Fruit fly (Drosophila melanogaster) whole organism, wandering third instar larva: ENCODE data around the gene mon2.

ENCODE experiments used
- Abd-B ChIP-seq: fragments of >200 bp; optimal IDR thresholded peaks from 2 replicates; lab custom pipeline; 2017; ENCODE audit warnings: missing biosample characterization, missing genetic modification characterization
- CG32264 ChIP-seq: fragments of 200-800 bp; sonication (Bioruptor generic); optimal IDR thresholded peaks from 2 replicates; lab custom pipeline; 2016; ENCODE audit warnings: missing biosample characterization, missing genetic modification characterization
- CG9705 ChIP-seq: fragments of 200-800 bp; sonication (Bioruptor generic); optimal IDR thresholded peaks from 2 replicates; lab custom pipeline; 2018; ENCODE audit warnings: missing biosample characterization, mild to moderate bottlenecking, missing genetic modification characterization
- CrebA ChIP-seq: fragments of 200-800 bp; sonication (Bioruptor generic); optimal IDR thresholded peaks from 2 replicates; lab custom pipeline; 2016; ENCODE audit warnings: missing biosample characterization, mild to moderate bottlenecking, missing genetic modification characterization, borderline replicate concordance
- Dfd ChIP-seq: fragments of >200 bp; optimal IDR thresholded peaks from 2 replicates; lab custom pipeline; 2017; ENCODE audit warnings: missing biosample characterization, missing genetic modification characterization
- Dif ChIP-seq: fragments of 200-275, 200-300 bp; sonication (Bioruptor generic); optimal IDR thresholded peaks from 2 replicates; lab custom pipeline; 2018; ENCODE audit warnings: missing biosample characterization, missing genetic modification characterization; ENCODE audit not compliant: partially characterized antibody
- GATAd ChIP-seq: sonication (Bioruptor generic); optimal IDR thresholded peaks from 2 replicates; lab custom pipeline; 2016; ENCODE audit warnings: missing biosample characterization, missing genetic modification characterization
- HLH106 ChIP-seq: fragments of 200-800 bp; optimal IDR thresholded peaks from 3 replicates; lab custom pipeline; 2019; ENCODE audit warnings: missing biosample characterization, mild to moderate bottlenecking, missing genetic modification characterization, moderate library complexity
- Hnf4 ChIP-seq: fragments of 200-800 bp; sonication (Bioruptor generic); optimal IDR thresholded peaks from 2 replicates; lab custom pipeline; 2016; ENCODE audit warnings: missing biosample characterization, mild to moderate bottlenecking, missing genetic modification characterization
- Hr78 ChIP-seq: fragments of >200 bp; optimal IDR thresholded peaks from 2 replicates; lab custom pipeline; 2017; ENCODE audit warnings: missing biosample characterization, missing genetic modification characterization
- Hr83 ChIP-seq: fragments of 200-300 bp; sonication (Bioruptor generic); optimal IDR thresholded peaks from 2 replicates; lab custom pipeline; 2016; ENCODE audit warnings: missing biosample characterization, mild to moderate bottlenecking, missing genetic modification characterization, moderate library complexity; ENCODE audit not compliant: poor library complexity, severe bottlenecking
- Jra ChIP-seq: sonication (Bioruptor generic); optimal IDR thresholded peaks from 2 replicates; lab custom pipeline; 2016; ENCODE audit warnings: missing biosample characterization, missing genetic modification characterization
- Mio ChIP-seq: sonication (Bioruptor generic); optimal IDR thresholded peaks from 2 replicates; lab custom pipeline; 2016; ENCODE audit warnings: missing biosample characterization, missing genetic modification characterization
- Myc ChIP-seq: fragments of >200 bp; optimal IDR thresholded peaks from 2 replicates; lab custom pipeline; 2017
- N ChIP-seq: fragments of >200 bp; optimal IDR thresholded peaks from 2 replicates; lab custom pipeline; 2018; ENCODE audit warnings: missing biosample characterization, missing external identifiers, missing genetic modification characterization
- OdsH ChIP-seq: fragments of 200-800 bp; sonication (Bioruptor generic); optimal IDR thresholded peaks from 2 replicates; lab custom pipeline; 2016; ENCODE audit warnings: missing biosample characterization, mild to moderate bottlenecking, missing genetic modification characterization
- Rel ChIP-seq, 2 experiments: fragments of 200-800 bp; sonication (Bioruptor generic) in 1 of 2; optimal IDR thresholded peaks; 2 replicates in 1 of 2; 3 replicates in 1 of 2; lab custom pipeline; 2016 to 2019; ENCODE audit warnings: mild to moderate bottlenecking in 2 of 2, missing biosample characterization in 2 of 2, missing genetic modification characterization in 2 of 2, moderate library complexity in 1 of 2
- Sp1 ChIP-seq: fragments of 200-800 bp; sonication (Bioruptor generic); optimal IDR thresholded peaks from 3 replicates; lab custom pipeline; 2019; ENCODE audit warnings: missing biosample characterization, mild to moderate bottlenecking, missing genetic modification characterization, moderate library complexity
- br ChIP-seq: fragments of 200-800 bp; sonication (Bioruptor generic); optimal IDR thresholded peaks from 2 replicates; lab custom pipeline; 2016; ENCODE audit warnings: missing biosample characterization, missing genetic modification characterization
- dl ChIP-seq, 2 experiments: fragments of 175-275, 200-275 bp in 1 of 2; fragments of 200-275 bp in 1 of 2; sonication (Bioruptor generic); optimal IDR thresholded peaks; lab custom pipeline; 2018; ENCODE audit warnings: mild to moderate bottlenecking in 2 of 2, missing biosample characterization in 2 of 2, missing genetic modification characterization in 2 of 2, moderate library complexity in 2 of 2; ENCODE audit not compliant: partially characterized antibody in 2 of 2, insufficient read depth in 1 of 2
- dsf ChIP-seq: sonication (Bioruptor generic); optimal IDR thresholded peaks from 2 replicates; lab custom pipeline; 2016; ENCODE audit warnings: missing biosample characterization, missing genetic modification characterization, borderline replicate concordance
- foxo ChIP-seq, 2 experiments: fragments of 200-800 bp; sonication (Bioruptor generic); optimal IDR thresholded peaks; 2 replicates in 1 of 2; 3 replicates in 1 of 2; lab custom pipeline; 2016 to 2017; ENCODE audit warnings: missing biosample characterization in 2 of 2, missing genetic modification characterization in 2 of 2
- fru ChIP-seq: fragments of 200-800 bp; sonication (Bioruptor generic); optimal IDR thresholded peaks from 3 replicates; lab custom pipeline; 2016; ENCODE audit warnings: missing biosample characterization, mild to moderate bottlenecking, missing genetic modification characterization
- h ChIP-seq: fragments of 200-800 bp; sonication (Bioruptor generic); optimal IDR thresholded peaks from 3 replicates; lab custom pipeline; 2016; ENCODE audit warnings: missing biosample characterization, mild to moderate bottlenecking, missing genetic modification characterization
- jim ChIP-seq: fragments of 175-275, 200-325 bp; sonication (Bioruptor generic); optimal IDR thresholded peaks from 2 replicates; lab custom pipeline; 2016; ENCODE audit warnings: missing biosample characterization, mild to moderate bottlenecking, missing genetic modification characterization
- lola ChIP-seq: fragments of >200 bp; optimal IDR thresholded peaks from 2 replicates; lab custom pipeline; 2017; ENCODE audit warnings: missing biosample characterization, missing genetic modification characterization
- pan ChIP-seq: fragments of >200 bp; optimal IDR thresholded peaks from 2 replicates; lab custom pipeline; 2017
- psq ChIP-seq: fragments of 200-800 bp; sonication (Bioruptor generic); optimal IDR thresholded peaks from 3 replicates; lab custom pipeline; 2017; ENCODE audit warnings: missing biosample characterization, mild to moderate bottlenecking, missing genetic modification characterization, moderate library complexity
- rgr ChIP-seq: fragments of 200-800 bp; sonication (Bioruptor generic); optimal IDR thresholded peaks from 3 replicates; lab custom pipeline; 2016; ENCODE audit warnings: missing biosample characterization, mild to moderate bottlenecking, missing genetic modification characterization
- sage ChIP-seq: fragments of 200-800 bp; sonication (Bioruptor generic); optimal IDR thresholded peaks from 2 replicates; lab custom pipeline; 2016; ENCODE audit warnings: missing biosample characterization, mild to moderate bottlenecking, missing genetic modification characterization
- sv ChIP-seq: fragments of 200-800 bp; sonication (Bioruptor generic); optimal IDR thresholded peaks from 3 replicates; lab custom pipeline; 2016; ENCODE audit warnings: missing biosample characterization, missing genetic modification characterization
- woc ChIP-seq: sonication (Bioruptor generic); optimal IDR thresholded peaks from 2 replicates; lab custom pipeline; 2016; ENCODE audit warnings: missing biosample characterization, mild to moderate bottlenecking, missing genetic modification characterization

Gene mon2

DNA sequence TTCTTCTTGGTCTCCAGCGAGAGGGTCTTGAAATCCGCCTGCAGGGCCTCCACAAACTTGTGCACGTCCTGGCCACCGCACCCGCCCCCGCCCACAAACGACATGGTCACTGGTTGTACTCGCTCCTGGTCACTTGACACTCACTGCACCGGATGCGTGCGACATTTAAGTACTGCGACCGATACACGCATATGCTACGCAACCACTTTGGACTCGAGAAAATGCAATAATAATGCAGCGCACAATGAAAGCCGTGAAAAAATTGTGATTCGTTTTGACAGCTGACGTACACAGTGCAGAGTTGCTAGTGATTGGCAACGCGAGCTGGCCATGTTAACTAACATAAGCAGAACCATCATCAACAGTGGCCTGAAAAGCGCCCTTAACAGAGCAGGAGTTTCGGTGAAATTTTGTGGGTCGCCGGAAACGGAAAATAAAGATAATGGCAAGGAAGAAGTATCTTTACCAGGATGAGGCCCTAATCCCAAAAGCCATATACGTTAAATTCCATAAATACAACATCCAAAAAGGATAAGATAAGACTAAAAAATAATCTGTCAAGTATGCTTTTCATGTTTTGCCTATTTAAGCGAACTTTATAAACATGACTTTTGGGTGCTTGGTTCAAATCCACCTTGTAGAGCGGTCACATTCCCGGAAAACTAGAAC is at the start of gene mon2, which contains the start of gene CG8673:
TSS of gene mon2 (minus strand) at position 300 of the 669 bp plus-strand sequence.
TSS of gene CG8673 (plus strand) at position 619 of the 669 bp plus-strand sequence.
- TF ChIP-seq dsf (GFP tag; lab: Kevin White, UChicago), result no peak
- TF ChIP-seq, all 38 proteins: peak for 0

- TF ChIP-seq rgr, result no peak
- TF ChIP-seq Myc (lab: Kevin White, UChicago), result no peak
- TF ChIP-seq dl (GFP tag; optimal IDR thresholded peaks at IDR 0.05; lab: Kevin White, UChicago; ENCODE audit: insufficient read depth in 1 of 2, partially characterized antibody in 2 of 2), result no peak
- no peak for TF ChIP-seq pan
- no peak for TF ChIP-seq fru (GFP tag; lab: Kevin White, UChicago)
These were observed 47.7 kb upstream of the mon2 start for dm6 chr2L:8171544-8171943.

DNA sequence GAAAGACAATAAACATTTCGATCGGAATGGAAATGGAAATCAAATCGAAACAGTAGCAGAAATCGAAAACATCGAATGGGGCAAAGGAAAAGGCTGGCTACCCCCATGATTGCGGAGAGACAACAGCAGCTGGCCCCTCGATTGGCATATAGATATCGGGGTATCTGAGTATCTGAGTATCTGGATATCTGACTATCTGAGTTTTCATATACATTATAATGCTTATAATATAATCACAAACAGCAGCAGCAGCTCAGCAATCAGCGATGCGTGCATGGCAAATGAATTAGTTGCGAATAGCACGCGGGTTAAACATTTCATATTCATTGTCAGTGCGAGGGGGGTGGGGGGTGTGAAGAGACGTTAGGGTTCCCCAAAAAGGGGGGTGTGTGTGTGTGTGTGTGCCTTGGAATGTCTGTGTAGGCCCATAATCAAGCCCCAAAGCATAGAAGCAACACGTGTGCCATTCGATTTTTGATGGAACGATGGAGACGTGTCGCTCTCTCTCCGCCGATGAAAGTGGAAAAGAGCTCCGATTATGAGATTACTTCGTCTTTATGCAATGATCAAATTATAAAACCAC is 46.9 kb upstream of the mon2 start:
- TF ChIP-seq Sp1 (no peak), CG32264 (no peak), h (GFP tag; lab: Kevin White, UChicago) (no peak), Hnf4 (GFP tag; lab: Kevin White, UChicago) (no peak), GATAd (GFP tag; lab: Kevin White, UChicago) (no peak), sage (no peak), N (GFP tag; lab: Kevin White, UChicago) (no peak), foxo (GFP tag; optimal IDR thresholded peaks at IDR 0.05; lab: Kevin White, UChicago) (no peak), Hr78 (GFP tag; lab: Kevin White, UChicago) (no peak), Dfd (GFP tag; lab: Kevin White, UChicago) (no peak), Jra (no peak), jim (no peak), br (GFP tag; lab: Kevin White, UChicago) (no peak), lola (GFP tag; lab: Kevin White, UChicago) (no peak), Rel (GFP tag; optimal IDR thresholded peaks at IDR 0.05; lab: Kevin White, UChicago) (no peak), Rel (tag; optimal IDR thresholded peaks at IDR 0.05; lab: Kevin White, UChicago) (no peak)

- TF ChIP-seq h (GFP tag; lab: Kevin White, UChicago) (no peak), Hnf4 (GFP tag; lab: Kevin White, UChicago) (no peak), Hr83 (GFP tag; lab: Kevin White, UChicago) (no peak), N (GFP tag; lab: Kevin White, UChicago) (no peak), woc (GFP tag; lab: Kevin White, UChicago) (no peak), Hr78 (GFP tag; lab: Kevin White, UChicago) (no peak), psq (GFP tag; lab: Kevin White, UChicago) (no peak), CrebA (GFP tag; lab: Kevin White, UChicago) (no peak), HLH106 (tag; lab: Kevin White, UChicago) (no peak), Myc (lab: Kevin White, UChicago) (no peak), foxo (GFP tag; optimal IDR thresholded peaks at IDR 0.05; lab: Kevin White, UChicago) (no peak), dsf (GFP tag; lab: Kevin White, UChicago) (no peak), lola (GFP tag; lab: Kevin White, UChicago) (no peak), OdsH (no peak), CG9705 (GFP tag; lab: Kevin White, UChicago) (no peak), dl (GFP tag; optimal IDR thresholded peaks at IDR 0.05; lab: Kevin White, UChicago; ENCODE audit: insufficient read depth in 1 of 2, partially characterized antibody in 2 of 2) (no peak)
These were observed 44.3 kb upstream of the mon2 start for dm6 chr2L:8168075-8168474.

- TF ChIP-seq Mio (GFP tag; lab: Kevin White, UChicago) (no peak), Dif (GFP tag; lab: Kevin White, UChicago) (no peak), Hnf4 (GFP tag; lab: Kevin White, UChicago) (no peak), dsf (GFP tag; lab: Kevin White, UChicago) (no peak), Abd-B (GFP tag; lab: Kevin White, UChicago) (no peak), rgr (no peak), h (GFP tag; lab: Kevin White, UChicago) (no peak), lola (GFP tag; lab: Kevin White, UChicago) (no peak), sage (no peak), HLH106 (tag; lab: Kevin White, UChicago) (no peak), CrebA (GFP tag; lab: Kevin White, UChicago) (no peak), dl (GFP tag; optimal IDR thresholded peaks at IDR 0.05; lab: Kevin White, UChicago; ENCODE audit: insufficient read depth in 1 of 2, partially characterized antibody in 2 of 2) (no peak), br (GFP tag; lab: Kevin White, UChicago) (no peak), N (GFP tag; lab: Kevin White, UChicago) (no peak), Hr78 (GFP tag; lab: Kevin White, UChicago) (no peak), sv (GFP tag; lab: Kevin White, UChicago) (no peak), jim (no peak)
These were observed 42.2 kb upstream of the mon2 start for dm6 chr2L:8165800-8166576.
